Fruit fly (Drosophila melanogaster) whole organism, embryonic: ENCODE measurements around the gene CG12607.

Experiments
- B-H2 ChIP-seq: fragments of 200-800 bp; sonication (Bioruptor generic); optimal IDR thresholded peaks from 2 replicates; lab custom pipeline; 2018; ENCODE audit warnings: missing biosample characterization, mild to moderate bottlenecking, missing genetic modification characterization
- Bteb2 ChIP-seq: fragments of 200-800 bp; sonication (Bioruptor generic); optimal IDR thresholded peaks from 2 replicates; lab custom pipeline; 2016; ENCODE audit warnings: missing biosample characterization, missing genetic modification characterization
- CG10543 ChIP-seq: fragments of 200-800 bp; sonication (Bioruptor generic); optimal IDR thresholded peaks from 3 replicates; lab custom pipeline; 2017; ENCODE audit warnings: missing biosample characterization, mild to moderate bottlenecking, missing genetic modification characterization, moderate library complexity
- CG11696 ChIP-seq: fragments of 200-800 bp; sonication (Bioruptor generic); IDR thresholded peaks from 2 replicates; pipeline ENCODE4 v1.3.6; 2022; ENCODE audit warnings: missing biosample characterization, missing genetic modification characterization
- CG14014 ChIP-seq: fragments of 200-800 bp; sonication (Bioruptor generic); IDR thresholded peaks from 2 replicates; pipeline ENCODE4 v1.3.6; 2022; ENCODE audit warnings: missing biosample characterization, missing genetic modification characterization
- CG14441 ChIP-seq: fragments of 200-800 bp; sonication (Bioruptor generic); IDR thresholded peaks from 2 replicates; pipeline ENCODE4 v1.3.6; 2022; ENCODE audit warnings: missing biosample characterization, missing genetic modification characterization
- CG15514 ChIP-seq: fragments of 200-800 bp; sonication (Bioruptor generic); optimal IDR thresholded peaks from 3 replicates; lab custom pipeline; 2017; ENCODE audit warnings: missing biosample characterization, missing genetic modification characterization, mild to moderate bottlenecking, moderate library complexity, missing genetic modification reagents
- CG16815 ChIP-seq: fragments of 200-800 bp; sonication (Bioruptor generic); optimal IDR thresholded peaks from 3 replicates; lab custom pipeline; 2017; ENCODE audit warnings: missing biosample characterization, mild to moderate bottlenecking, missing genetic modification characterization
- CG18476 ChIP-seq: fragments of 200-800 bp; sonication (Bioruptor generic); optimal IDR thresholded peaks from 2 replicates; lab custom pipeline; 2016; ENCODE audit warnings: missing biosample characterization, mild to moderate bottlenecking, missing genetic modification characterization
- CG2875 ChIP-seq: fragments of 200-800 bp; sonication (Bioruptor generic); optimal IDR thresholded peaks from 2 replicates; lab custom pipeline; 2017; ENCODE audit warnings: missing biosample characterization, mild to moderate bottlenecking, missing genetic modification characterization, missing genetic modification reagents
- CG30403 ChIP-seq: fragments of 200-800 bp; sonication (Bioruptor generic); optimal IDR thresholded peaks from 3 replicates; lab custom pipeline; 2016; ENCODE audit warnings: missing biosample characterization, missing genetic modification characterization
- CG31224 ChIP-seq: fragments of 200-800 bp; sonication (Bioruptor generic); IDR thresholded peaks from 2 replicates; pipeline ENCODE4 v1.3.6; 2022; ENCODE audit warnings: missing biosample characterization, missing genetic modification characterization
- CG4617 ChIP-seq: fragments of 200-800 bp; sonication (Bioruptor generic); optimal IDR thresholded peaks from 3 replicates; lab custom pipeline; 2016; ENCODE audit warnings: missing biosample characterization, missing genetic modification characterization, borderline replicate concordance
- CG6254 ChIP-seq: fragments of 200-800 bp; sonication (Bioruptor generic); optimal IDR thresholded peaks from 3 replicates; lab custom pipeline; 2017; ENCODE audit warnings: mild to moderate bottlenecking, missing biosample characterization, missing genetic modification reagents, missing genetic modification characterization
- CG6272 ChIP-seq: fragments of 200-800 bp; sonication (Bioruptor generic); IDR thresholded peaks from 2 replicates; pipeline ENCODE4 v1.3.6; 2022; ENCODE audit warnings: missing biosample characterization, missing genetic modification characterization
- CG8359 ChIP-seq: fragments of 200-800 bp; sonication (Bioruptor generic); optimal IDR thresholded peaks from 2 replicates; lab custom pipeline; 2017; ENCODE audit warnings: missing biosample characterization, mild to moderate bottlenecking, missing genetic modification characterization, borderline replicate concordance
- CG8388 ChIP-seq: fragments of 200-800 bp; sonication (Bioruptor generic); optimal IDR thresholded peaks from 2 replicates; lab custom pipeline; 2019; ENCODE audit warnings: missing biosample characterization, mild to moderate bottlenecking, missing genetic modification characterization, moderate library complexity
- CG8944 ChIP-seq: fragments of 200-800 bp; sonication (Bioruptor generic); optimal IDR thresholded peaks from 3 replicates; lab custom pipeline; 2016; ENCODE audit warnings: missing biosample characterization, missing genetic modification characterization
- CG9932 ChIP-seq: fragments of 200-800 bp; sonication (Bioruptor generic); IDR thresholded peaks from 2 replicates; pipeline ENCODE4 v1.3.6; 2022; ENCODE audit warnings: missing biosample characterization, missing genetic modification characterization
- CoRest ChIP-seq: fragments of 200-800 bp; sonication (Bioruptor generic); optimal IDR thresholded peaks from 3 replicates; lab custom pipeline; 2018; ENCODE audit warnings: missing biosample characterization, mild to moderate bottlenecking, missing genetic modification characterization, moderate library complexity
- Dip3 ChIP-seq: fragments of 200-800 bp; sonication (Bioruptor generic); optimal IDR thresholded peaks from 3 replicates; lab custom pipeline; 2016; ENCODE audit warnings: missing biosample characterization, missing genetic modification characterization
- Doc3 ChIP-seq: fragments of 200-800 bp; sonication (Bioruptor generic); IDR thresholded peaks from 3 replicates; pipeline ENCODE4 v1.3.6; 2022; ENCODE audit warnings: missing biosample characterization, missing genetic modification characterization; ENCODE audit not compliant: partially characterized antibody
- Hsf ChIP-seq: fragments of 200-800 bp; sonication (Bioruptor generic); optimal IDR thresholded peaks from 3 replicates; lab custom pipeline; 2016; ENCODE audit warnings: missing biosample characterization, missing genetic modification characterization
- Max ChIP-seq: fragments of 200-800 bp; sonication (Bioruptor generic); optimal IDR thresholded peaks from 2 replicates; lab custom pipeline; 2016; ENCODE audit warnings: missing biosample characterization, mild to moderate bottlenecking, missing genetic modification characterization
- Myb ChIP-seq: fragments of 200-800 bp; sonication (Bioruptor generic); optimal IDR thresholded peaks from 2 replicates; lab custom pipeline; 2016; ENCODE audit warnings: missing biosample characterization, missing genetic modification characterization
- NC2α ChIP-seq: fragments of 200-800 bp; sonication (Bioruptor generic); optimal IDR thresholded peaks from 2 replicates; lab custom pipeline; 2016; ENCODE audit warnings: missing biosample characterization, missing genetic modification characterization
- NfI ChIP-seq: fragments of 200-800 bp; sonication (Bioruptor generic); optimal IDR thresholded peaks from 3 replicates; lab custom pipeline; 2018; ENCODE audit warnings: missing biosample characterization, mild to moderate bottlenecking, missing genetic modification characterization, moderate library complexity
- Pdp1 ChIP-seq, 2 experiments: fragments of 200-800 bp; sonication (Bioruptor generic); optimal IDR thresholded peaks; 3 replicates each; lab custom pipeline; 2016; ENCODE audit warnings: missing biosample characterization in 2 of 2, missing genetic modification characterization in 2 of 2, mild to moderate bottlenecking in 1 of 2, moderate library complexity in 1 of 2
- Taf1 ChIP-seq: fragments of 200-800 bp; sonication (Bioruptor generic); IDR thresholded peaks from 2 replicates; pipeline ENCODE4 v1.3.6; 2022; ENCODE audit warnings: missing biosample characterization, missing genetic modification characterization
- al ChIP-seq: fragments of 200-800 bp; sonication (Bioruptor generic); IDR thresholded peaks from 2 replicates; pipeline ENCODE4 v1.3.6; 2022; ENCODE audit warnings: missing biosample characterization, missing genetic modification characterization
- crc ChIP-seq: fragments of 200-800 bp; sonication (Bioruptor generic); optimal IDR thresholded peaks from 2 replicates; lab custom pipeline; 2016; ENCODE audit warnings: missing biosample characterization, missing genetic modification characterization
- grau ChIP-seq: fragments of 200-800 bp; optimal IDR thresholded peaks from 3 replicates; lab custom pipeline; 2019; ENCODE audit warnings: missing biosample characterization, mild to moderate bottlenecking, missing genetic modification characterization, moderate library complexity
- gro ChIP-seq: fragments of 200-800 bp; sonication (Bioruptor generic); optimal IDR thresholded peaks from 2 replicates; lab custom pipeline; 2016; ENCODE audit warnings: missing biosample characterization, missing genetic modification characterization
- jing ChIP-seq: fragments of 200-800 bp; sonication (Bioruptor generic); optimal IDR thresholded peaks from 2 replicates; lab custom pipeline; 2018; ENCODE audit warnings: missing biosample characterization, mild to moderate bottlenecking, missing genetic modification characterization
- knrl ChIP-seq: fragments of 200-800 bp; sonication (Bioruptor generic); IDR thresholded peaks from 3 replicates; pipeline ENCODE4 v1.3.6; 2022; ENCODE audit warnings: missing biosample characterization, missing genetic modification characterization; ENCODE audit not compliant: partially characterized antibody
- lmd ChIP-seq: fragments of 200-800 bp; sonication (Bioruptor generic); IDR thresholded peaks from 2 replicates; pipeline ENCODE4 v1.3.6; 2022; ENCODE audit warnings: missing biosample characterization, missing genetic modification characterization
- mirr ChIP-seq: fragments of 200-800 bp; sonication (Bioruptor generic); optimal IDR thresholded peaks from 3 replicates; lab custom pipeline; 2018; ENCODE audit warnings: missing biosample characterization, mild to moderate bottlenecking, missing genetic modification characterization
- odd ChIP-seq: fragments of 200-800 bp; sonication (Bioruptor generic); optimal IDR thresholded peaks from 2 replicates; lab custom pipeline; 2017; ENCODE audit warnings: missing biosample characterization, mild to moderate bottlenecking, missing genetic modification characterization
- pan ChIP-seq, 4 experiments: fragments of >200 bp in 3 of 4; fragments of 200-800 bp in 1 of 4; sonication (Bioruptor generic) in 1 of 4; optimal IDR thresholded peaks in 3 of 4; IDR thresholded peaks in 1 of 4; 2 replicates each; pipeline versions ENCODE4 v1.3.6 to Lab custom; 2017 to 2022; ENCODE audit warnings: missing biosample characterization in 2 of 4, missing genetic modification characterization in 2 of 4, mixed read lengths in 1 of 4
- phol ChIP-seq: fragments of 200-800 bp; sonication (Bioruptor generic); optimal IDR thresholded peaks from 3 replicates; lab custom pipeline; 2018; ENCODE audit warnings: missing biosample characterization, mild to moderate bottlenecking, missing genetic modification characterization, moderate library complexity
- psq ChIP-seq: fragments of 200-800 bp; sonication (Bioruptor generic); optimal IDR thresholded peaks from 2 replicates; lab custom pipeline; 2017; ENCODE audit warnings: missing biosample characterization, missing genetic modification characterization
- schlank ChIP-seq: fragments of 200-800 bp; sonication (Bioruptor generic); optimal IDR thresholded peaks from 2 replicates; lab custom pipeline; 2018; ENCODE audit warnings: missing biosample characterization, mild to moderate bottlenecking, missing genetic modification characterization
- seq ChIP-seq: fragments of 200-800 bp; sonication (Bioruptor generic); IDR thresholded peaks from 2 replicates; pipeline ENCODE4 v1.3.6; 2022; ENCODE audit warnings: missing biosample characterization, missing genetic modification characterization
- sima ChIP-seq: fragments of 200-800 bp; sonication (Bioruptor generic); optimal IDR thresholded peaks from 2 replicates; lab custom pipeline; 2016; ENCODE audit warnings: missing biosample characterization, missing genetic modification characterization
- slbo ChIP-seq: fragments of 200-800 bp; sonication (Bioruptor generic); IDR thresholded peaks from 2 replicates; pipeline ENCODE4 v1.3.6; 2022; ENCODE audit warnings: missing biosample characterization, missing genetic modification characterization
- so ChIP-seq: fragments of 200-800 bp; sonication (Bioruptor generic); IDR thresholded peaks from 3 replicates; pipeline ENCODE4 v1.3.6; 2022; ENCODE audit warnings: missing biosample characterization, missing genetic modification characterization
- ssp ChIP-seq: fragments of 200-800 bp; sonication (Bioruptor generic); IDR thresholded peaks from 2 replicates; pipeline ENCODE4 v1.3.6; 2022; ENCODE audit warnings: missing biosample characterization, missing genetic modification characterization
- ttk ChIP-seq: fragments of 200-800 bp; sonication (Bioruptor generic); IDR thresholded peaks from 2 replicates; pipeline ENCODE4 v2.1.2; 2022; ENCODE audit warnings: missing biosample characterization, missing genetic modification characterization
- vvl ChIP-seq: fragments of 200-800 bp; sonication (Bioruptor generic); IDR thresholded peaks from 2 replicates; pipeline ENCODE4 v1.3.6; 2022; ENCODE audit warnings: missing biosample characterization, missing genetic modification characterization
- wor ChIP-seq: fragments of 200-800 bp; sonication (Bioruptor generic); IDR thresholded peaks from 2 replicates; pipeline ENCODE4 v1.3.6; 2022; ENCODE audit warnings: missing biosample characterization, missing genetic modification characterization

The CG12607 gene

DNA sequence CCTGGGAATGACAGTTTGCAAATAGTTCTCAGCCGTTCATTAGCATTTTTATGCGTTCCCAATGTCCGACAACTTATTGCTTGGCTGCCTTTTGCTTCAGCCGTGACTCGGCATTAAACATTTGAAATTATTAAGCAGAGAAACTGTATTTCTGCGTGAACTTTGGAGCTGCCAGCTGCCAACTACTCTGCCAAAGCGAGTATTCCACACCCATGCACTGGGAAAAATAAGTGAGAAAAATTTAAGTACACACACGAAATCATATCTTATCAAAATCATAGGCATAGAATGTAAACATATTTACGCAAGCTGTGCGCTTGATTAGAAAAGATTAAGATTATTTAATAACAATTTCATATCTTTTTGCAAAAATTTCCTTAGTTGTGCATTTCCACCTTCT lies 33.4 kb upstream of the CG12607 start (continued):
- TF ChIP-seq pan (optimal IDR thresholded peaks at IDR 0.05; lab: Kevin White, UChicago): no peak
- peak in 1 of 2 experiments; percentile 84 for TF ChIP-seq pan (GFP tag; optimal IDR thresholded peaks at IDR 0.05 in 1 of 2, IDR thresholded peaks at IDR 0.05 in 1 of 2)
- peak; percentile 68 for TF ChIP-seq CG14014
- peak; percentile 65 for TF ChIP-seq ttk (GFP tag; lab: Robert Waterston, UW)
- TF ChIP-seq CG9932 (GFP tag; lab: Robert Waterston, UW): peak; percentile 85
- peak; percentile 5 for TF ChIP-seq crc (GFP tag; lab: Kevin White, UChicago)
- TF ChIP-seq CG4617 (GFP tag; lab: Kevin White, UChicago): peak; percentile 2
- TF ChIP-seq CoRest (tag; lab: Kevin White, UChicago): peak; percentile 27
- peak; percentile 58; the same call in 1 of the 2 replicates for TF ChIP-seq lmd (GFP tag; lab: Robert Waterston, UW)
- peak; percentile 9 for TF ChIP-seq Bteb2 (GFP tag; lab: Kevin White, UChicago)
- TF ChIP-seq CG18476 (GFP tag; lab: Kevin White, UChicago): no peak
- 0 out of 3 replicates have a peak, but pooled peaks have one; percentile 10 for TF ChIP-seq Doc3
- peak; percentile 21 for TF ChIP-seq schlank (tag; lab: Kevin White, UChicago)
- TF ChIP-seq NC2α: no peak
- TF ChIP-seq CG16815 (GFP tag; lab: Kevin White, UChicago): no peak
- peak; percentile 74 for TF ChIP-seq CG14441 (GFP tag; lab: Robert Waterston, UW)
- peak; percentile 20 for TF ChIP-seq Dip3 (GFP tag; lab: Kevin White, UChicago)
- no peak for TF ChIP-seq Max (GFP tag; lab: Kevin White, UChicago)
- peak; percentile 49; the same call in 1 of the 2 replicates for TF ChIP-seq CG31224
- TF ChIP-seq CG30403 (GFP tag; lab: Kevin White, UChicago): peak; percentile 53
- TF ChIP-seq sima: peak; percentile 26
- TF ChIP-seq odd (GFP tag; lab: Kevin White, UChicago): no peak
- peak; percentile 59 for TF ChIP-seq gro (GFP tag; lab: Kevin White, UChicago)
- TF ChIP-seq ssp (GFP tag; lab: Robert Waterston, UW): 0 out of 2 replicates have a peak, but pooled peaks have one; percentile 25
- peak; percentile 75 for TF ChIP-seq seq (GFP tag; lab: Robert Waterston, UW)
- TF ChIP-seq knrl (GFP tag; lab: Robert Waterston, UW): no peak
- TF ChIP-seq Pdp1 (GFP tag; optimal IDR thresholded peaks at IDR 0.05; lab: Kevin White, UChicago): peak; percentile 13 to 55
- TF ChIP-seq B-H2: peak; percentile 3
- peak; percentile 56 for TF ChIP-seq NfI (GFP tag; lab: Kevin White, UChicago)
- peak; percentile 62 for TF ChIP-seq mirr (GFP tag; lab: Kevin White, UChicago)
- peak; percentile 49; the same call in 1 of the 2 replicates for TF ChIP-seq Taf1
- peak; percentile 25 for TF ChIP-seq CG2875
- TF ChIP-seq CG8944 (GFP tag; lab: Kevin White, UChicago): peak; percentile 12
- TF ChIP-seq jing: peak; percentile 24
- TF ChIP-seq so (GFP tag; lab: Robert Waterston, UW): peak; percentile 51; the same call in 1 of the 3 replicates
- peak; percentile 18 for TF ChIP-seq Hsf (GFP tag; lab: Kevin White, UChicago)
- TF ChIP-seq slbo (GFP tag; lab: Robert Waterston, UW): peak; percentile 84
- peak; percentile 77 for TF ChIP-seq al (GFP tag; lab: Robert Waterston, UW)
- peak; percentile 39 for TF ChIP-seq CG15514
- TF ChIP-seq CG6254 (GFP tag; lab: Kevin White, UChicago): no peak
- peak; percentile 47 for TF ChIP-seq CG10543 (GFP tag; lab: Kevin White, UChicago)
- TF ChIP-seq Myb (GFP tag; lab: Kevin White, UChicago): no peak
- 0 out of 2 replicates have a peak, but pooled peaks have one; percentile 39 for TF ChIP-seq CG6272 (GFP tag; lab: Robert Waterston, UW)
- no peak for TF ChIP-seq CG8359 (GFP tag; lab: Kevin White, UChicago)
- peak; percentile 35; the same call in 1 of the 2 replicates for TF ChIP-seq CG11696 (GFP tag; lab: Robert Waterston, UW)
- TF ChIP-seq grau: peak; percentile 36
- TF ChIP-seq wor: peak; percentile 57
- peak; percentile 14 for TF ChIP-seq phol (tag; lab: Kevin White, UChicago)
- TF ChIP-seq psq (GFP tag; lab: Kevin White, UChicago): no peak
- peak; percentile 15 for TF ChIP-seq CG8388 (GFP tag; lab: Kevin White, UChicago)
- peak; percentile 63; the same call in 1 of the 2 replicates for TF ChIP-seq vvl
